Worm (Caenorhabditis elegans) whole organism, late embryonic: Measurements from ENCODE around the gene T20B3.1.

ENCODE experiments used
- C08G9.2 ChIP-seq: sonication (generic microtip); optimal IDR thresholded peaks from 2 replicates; lab custom pipeline; 2016; ENCODE audit warnings: mild to moderate bottlenecking, missing genetic modification characterization, moderate library complexity, missing compliant biosample characterization
- F13H6.1 ChIP-seq: sonication (generic microtip); optimal IDR thresholded peaks from 2 replicates; lab custom pipeline; 2016; ENCODE audit warnings: missing genetic modification characterization, missing compliant biosample characterization
- K02D7.2 ChIP-seq: sonication (generic microtip); optimal IDR thresholded peaks from 2 replicates; lab custom pipeline; 2017; ENCODE audit warnings: mild to moderate bottlenecking, missing genetic modification characterization, missing compliant biosample characterization
- K09A11.1 ChIP-seq: sonication (generic microtip); optimal IDR thresholded peaks from 2 replicates; lab custom pipeline; 2017; ENCODE audit warnings: antibody characterized with exemption, mild to moderate bottlenecking, missing genetic modification characterization, missing compliant biosample characterization; ENCODE audit not compliant: insufficient read depth
- T23F11.4 ChIP-seq: fragments of 200-800 bp; sonication (Bioruptor generic); optimal IDR thresholded peaks from 2 replicates; lab custom pipeline; 2018; ENCODE audit warnings: mild to moderate bottlenecking, missing genetic modification characterization, missing compliant biosample characterization
- Y22D7AL.16 ChIP-seq: sonication (generic microtip); optimal IDR thresholded peaks from 2 replicates; lab custom pipeline; 2016; ENCODE audit warnings: missing genetic modification characterization, missing compliant biosample characterization
- ama-1 ChIP-seq: fragments of 150-350 bp; optimal IDR thresholded peaks from 2 replicates; lab custom pipeline; 2014
- ceh-14 ChIP-seq: sonication (generic microtip); optimal IDR thresholded peaks from 2 replicates; lab custom pipeline; 2016; ENCODE audit warnings: missing genotype, missing genetic modification characterization, missing compliant biosample characterization
- ceh-19 ChIP-seq: fragments of 200-800 bp; sonication (Bioruptor generic); optimal IDR thresholded peaks from 2 replicates; lab custom pipeline; 2018; ENCODE audit warnings: mild to moderate bottlenecking, missing genetic modification characterization, missing compliant biosample characterization
- ceh-2 ChIP-seq: sonication (generic microtip); optimal IDR thresholded peaks from 2 replicates; lab custom pipeline; 2016; ENCODE audit warnings: missing genotype, missing genetic modification characterization, missing compliant biosample characterization
- ceh-34 ChIP-seq: sonication (generic microtip); optimal IDR thresholded peaks from 2 replicates; lab custom pipeline; 2016; ENCODE audit warnings: mild to moderate bottlenecking, missing genetic modification characterization, missing compliant biosample characterization
- ceh-6 ChIP-seq: fragments of 200-800 bp; sonication (Bioruptor generic); optimal IDR thresholded peaks from 2 replicates; lab custom pipeline; 2018; ENCODE audit warnings: mild to moderate bottlenecking, missing genetic modification characterization, missing compliant biosample characterization
- che-1 ChIP-seq: sonication (generic microtip); optimal IDR thresholded peaks from 2 replicates; lab custom pipeline; 2016; ENCODE audit warnings: mild to moderate bottlenecking, missing genetic modification characterization, missing compliant biosample characterization
- dmd-4 ChIP-seq: sonication (generic microtip); optimal IDR thresholded peaks from 2 replicates; lab custom pipeline; 2016; ENCODE audit warnings: borderline replicate concordance, missing genetic modification characterization, missing compliant biosample characterization
- dve-1 ChIP-seq: sonication (generic microtip); optimal IDR thresholded peaks from 2 replicates; lab custom pipeline; 2017; ENCODE audit warnings: antibody characterized with exemption, mild to moderate bottlenecking, missing genetic modification characterization, missing compliant biosample characterization
- ets-4 ChIP-seq: sonication (generic microtip); optimal IDR thresholded peaks from 2 replicates; lab custom pipeline; 2016; ENCODE audit warnings: missing genetic modification characterization, missing compliant biosample characterization
- gmeb-2 ChIP-seq: sonication (generic microtip); optimal IDR thresholded peaks from 2 replicates; lab custom pipeline; 2016; ENCODE audit warnings: missing genetic modification characterization, inconsistent platforms, missing compliant biosample characterization
- hlh-13 ChIP-seq: fragments of 200-800 bp; sonication (Bioruptor generic); optimal IDR thresholded peaks from 2 replicates; lab custom pipeline; 2018; ENCODE audit warnings: mild to moderate bottlenecking, missing genetic modification characterization, missing compliant biosample characterization
- hlh-15 ChIP-seq: sonication (generic microtip); optimal IDR thresholded peaks from 2 replicates; lab custom pipeline; 2016; ENCODE audit warnings: missing genetic modification characterization, missing compliant biosample characterization
- hlh-6 ChIP-seq: sonication (generic microtip); optimal IDR thresholded peaks from 2 replicates; lab custom pipeline; 2016; ENCODE audit warnings: missing genotype, missing genetic modification characterization, missing compliant biosample characterization
- lin-11 ChIP-seq: fragments of 200-800 bp; sonication (Bioruptor generic); optimal IDR thresholded peaks from 2 replicates; lab custom pipeline; 2018; ENCODE audit warnings: mild to moderate bottlenecking, missing genetic modification characterization, missing compliant biosample characterization
- nhr-11 ChIP-seq: fragments of 150-350 bp; optimal IDR thresholded peaks from 2 replicates; lab custom pipeline; 2014; ENCODE audit warnings: missing biosample characterization, missing genetic modification characterization
- npax-4 ChIP-seq: sonication (generic microtip); optimal IDR thresholded peaks from 2 replicates; lab custom pipeline; 2016; ENCODE audit warnings: missing genetic modification characterization, missing compliant biosample characterization
- pag-3 ChIP-seq: sonication (generic microtip); optimal IDR thresholded peaks from 2 replicates; lab custom pipeline; 2016; ENCODE audit warnings: missing compliant biosample characterization, missing genetic modification characterization, borderline replicate concordance
- pat-9 ChIP-seq: fragments of 200-800 bp; sonication (Bioruptor generic); optimal IDR thresholded peaks from 2 replicates; lab custom pipeline; 2018; ENCODE audit warnings: mild to moderate bottlenecking, missing genetic modification characterization, moderate library complexity, missing compliant biosample characterization
- pax-1 ChIP-seq: fragments of 150-350 bp; optimal IDR thresholded peaks from 2 replicates; lab custom pipeline; 2014; ENCODE audit warnings: missing biosample characterization, missing genetic modification characterization
- pha-2 ChIP-seq: sonication (generic microtip); optimal IDR thresholded peaks from 2 replicates; lab custom pipeline; 2017; ENCODE audit warnings: mild to moderate bottlenecking, missing genetic modification characterization, missing compliant biosample characterization
- pqm-1 ChIP-seq: sonication (generic microtip); optimal IDR thresholded peaks from 2 replicates; lab custom pipeline; 2016; ENCODE audit warnings: missing genetic modification characterization, missing compliant biosample characterization
- rnt-1 ChIP-seq: sonication (generic microtip); optimal IDR thresholded peaks from 2 replicates; lab custom pipeline; 2016; ENCODE audit warnings: missing genetic modification characterization, missing compliant biosample characterization
- tbx-2 ChIP-seq: sonication (generic microtip); optimal IDR thresholded peaks from 2 replicates; lab custom pipeline; 2016; ENCODE audit warnings: missing genetic modification characterization, missing compliant biosample characterization
- ttx-3 ChIP-seq: sonication (generic microtip); optimal IDR thresholded peaks from 2 replicates; lab custom pipeline; 2016; ENCODE audit warnings: missing genetic modification reagents, missing genetic modification characterization, missing compliant biosample characterization
- unc-42 ChIP-seq: sonication (generic microtip); optimal IDR thresholded peaks from 2 replicates; lab custom pipeline; 2016; ENCODE audit warnings: missing genotype, missing genetic modification characterization, missing compliant biosample characterization
- unc-55 ChIP-seq: sonication (generic microtip); optimal IDR thresholded peaks from 2 replicates; lab custom pipeline; 2017; ENCODE audit warnings: missing biosample characterization, missing genetic modification reagents, missing genetic modification characterization
- zip-5 ChIP-seq: sonication (generic microtip); optimal IDR thresholded peaks from 2 replicates; lab custom pipeline; 2016; ENCODE audit warnings: missing genetic modification characterization, missing compliant biosample characterization

T20B3.1 gene

DNA sequence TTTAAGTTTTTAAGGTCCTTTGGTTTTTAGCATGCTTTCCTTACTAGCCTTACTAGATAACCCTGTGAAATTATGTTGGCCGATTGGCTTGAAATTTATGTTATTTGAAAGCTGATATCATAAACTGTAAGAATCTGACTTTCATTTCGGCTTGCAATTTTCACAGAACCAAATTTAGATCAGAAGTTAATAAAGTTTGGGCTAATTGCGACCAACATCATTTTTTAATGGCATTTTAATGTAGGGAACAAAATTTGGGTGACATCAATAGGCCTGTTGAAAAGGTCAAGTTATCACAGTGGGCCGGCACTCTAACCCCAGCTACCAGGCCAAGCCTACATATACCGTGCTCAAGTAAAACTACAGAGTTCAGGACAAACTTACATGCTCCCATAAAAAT is 15.9 kb downstream of the T20B3.1 start:
- TF ChIP-seq pha-2 (no peak), nhr-11 (no peak), ceh-6 (GFP tag; lab: Kevin White, UChicago) (no peak), pax-1 (tag; lab: Kevin White, UChicago) (no peak), rnt-1 (tag; lab: Kevin White, UChicago) (no peak), ceh-34 (tag; lab: Kevin White, UChicago) (no peak), dmd-4 (tag; lab: Kevin White, UChicago) (no peak)

DNA sequence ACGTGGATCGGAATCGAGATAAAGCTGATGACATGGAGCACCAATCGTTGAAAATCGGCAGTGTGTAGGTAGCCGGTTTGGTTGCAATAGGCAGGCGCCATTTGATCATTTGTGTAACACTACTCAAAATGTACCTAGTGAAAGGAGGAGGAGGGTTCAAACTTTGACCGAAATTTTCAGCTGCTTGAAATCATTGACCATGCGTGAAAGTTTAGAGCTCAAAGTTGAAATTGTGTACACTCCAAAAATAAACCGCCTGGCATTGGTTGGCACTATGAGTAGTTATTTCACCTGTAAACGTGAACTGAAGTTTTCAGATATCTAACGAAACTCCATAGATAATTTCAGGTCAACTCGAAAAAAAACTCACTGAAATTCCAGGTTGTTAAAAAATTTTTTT is 16.6 kb downstream of the T20B3.1 start, which contains the start of gene srh-215:
Gene srh-215, minus strand, starts transcription at position 101 of the 400 bp plus-strand sequence.
- TF ChIP-seq pqm-1 (tag; lab: Kevin White, UChicago) (no peak), dve-1 (tag; lab: Kevin White, UChicago) (no peak), gmeb-2 (tag; lab: Kevin White, UChicago) (no peak), ceh-19 (no peak), K02D7.2 (tag; lab: Kevin White, UChicago) (no peak), K09A11.1 (tag; lab: Kevin White, UChicago) (no peak), tbx-2 (tag; lab: Kevin White, UChicago) (no peak), C08G9.2 (tag; lab: Kevin White, UChicago) (no peak), che-1 (tag; lab: Kevin White, UChicago) (no peak)
- TF ChIP-seq, all 69 proteins: peak for 0

DNA sequence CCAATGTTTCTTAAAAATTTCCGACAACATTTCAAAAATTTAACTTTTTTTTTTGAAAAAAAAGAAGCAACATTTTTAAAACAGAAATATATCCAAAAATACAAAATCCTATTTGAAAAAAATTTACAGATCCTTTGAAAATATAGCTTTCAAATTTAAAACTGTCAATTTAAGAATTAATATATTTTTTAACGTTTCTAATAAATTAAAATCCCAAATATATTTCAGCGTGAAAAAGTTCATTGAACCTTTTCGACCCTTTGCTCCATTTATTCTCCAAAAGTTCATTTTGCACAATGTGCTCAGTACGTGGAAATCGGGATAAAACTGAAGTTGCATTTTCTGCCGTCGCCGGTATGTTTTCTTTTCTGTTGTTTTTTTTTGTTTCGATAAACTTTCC is 17.5 kb downstream of the T20B3.1 start, which contains the start of gene phy-3:
Gene phy-3, plus strand, starts transcription at position 301 of the 400 bp plus-strand sequence.
- TF ChIP-seq ets-4 (tag; lab: Kevin White, UChicago): no peak
- no peak for TF ChIP-seq ttx-3
- no peak for TF ChIP-seq pag-3 (tag; lab: Kevin White, UChicago)
- no peak for TF ChIP-seq che-1 (tag; lab: Kevin White, UChicago)
- TF ChIP-seq ama-1 (lab: Kevin White, UChicago): no peak
- TF ChIP-seq, all 69 proteins: peak for 0

DNA sequence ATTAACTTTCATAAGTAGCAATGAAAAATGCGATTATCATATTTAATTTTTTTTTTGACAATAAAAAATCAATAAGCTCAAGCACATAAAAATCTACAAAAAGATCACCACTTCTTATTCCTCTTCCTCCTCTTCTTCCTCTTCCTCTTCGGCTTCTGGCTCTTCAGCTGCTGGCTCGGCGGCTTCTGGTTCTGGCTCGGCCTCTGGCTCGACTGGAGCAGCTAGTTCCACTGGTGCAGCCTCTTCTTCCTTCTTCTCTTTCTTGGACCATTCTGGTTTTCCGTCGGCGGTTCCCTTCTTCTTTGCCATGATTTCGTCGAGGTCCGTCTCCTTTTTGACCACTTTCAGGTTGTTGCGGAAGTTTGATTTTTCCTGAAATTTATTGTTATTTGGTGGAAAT is 18.3 kb downstream of the T20B3.1 start:
- TF ChIP-seq npax-4 (tag; lab: Kevin White, UChicago): no peak
- no peak for TF ChIP-seq K09A11.1 (tag; lab: Kevin White, UChicago)
- TF ChIP-seq ceh-14 (tag; lab: Kevin White, UChicago): no peak
- no peak for TF ChIP-seq hlh-15 (tag; lab: Kevin White, UChicago)
- TF ChIP-seq lin-11: no peak
- TF ChIP-seq rnt-1 (tag; lab: Kevin White, UChicago): no peak
- no peak for TF ChIP-seq unc-42 (tag; lab: Kevin White, UChicago)
- TF ChIP-seq gmeb-2 (tag; lab: Kevin White, UChicago): no peak
- no peak for TF ChIP-seq hlh-6 (tag; lab: Kevin White, UChicago)
- TF ChIP-seq ttx-3: no peak
- no peak for TF ChIP-seq pag-3 (tag; lab: Kevin White, UChicago)
- TF ChIP-seq unc-55 (GFP tag; lab: Kevin White, UChicago): no peak
- no peak for TF ChIP-seq T23F11.4 (GFP tag; lab: Kevin White, UChicago)
- TF ChIP-seq dmd-4 (tag; lab: Kevin White, UChicago): no peak
- TF ChIP-seq zip-5: no peak
- TF ChIP-seq ceh-19: no peak
- TF ChIP-seq Y22D7AL.16: no peak

DNA sequence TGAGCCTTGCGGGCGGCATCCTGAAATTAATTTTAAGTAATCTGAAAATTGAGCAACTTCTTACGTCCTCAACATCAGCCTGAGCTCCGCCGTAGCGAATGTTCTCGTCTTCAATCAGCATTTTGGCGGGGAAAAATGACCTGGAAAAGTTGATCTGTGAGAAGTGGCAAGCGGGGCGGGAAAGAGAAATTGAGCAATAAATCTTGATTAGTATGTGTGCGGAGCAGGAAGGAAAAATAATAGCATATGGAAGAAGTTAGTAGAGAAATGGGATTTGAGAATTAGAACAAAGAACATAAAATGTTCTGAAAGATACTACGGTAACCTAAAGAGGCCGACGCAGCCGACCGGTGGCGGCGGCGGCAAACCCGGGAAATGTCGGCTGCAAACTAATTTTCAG is 19.6 kb downstream of the T20B3.1 start, which contains the start of gene tni-3:
Gene tni-3, minus strand, starts transcription at position 140 of the 400 bp plus-strand sequence.
- no peak for TF ChIP-seq hlh-13
- no peak for TF ChIP-seq pat-9 (tag; lab: Kevin White, UChicago)
- TF ChIP-seq F13H6.1 (tag; lab: Kevin White, UChicago): no peak
- no peak for TF ChIP-seq lin-11
- TF ChIP-seq rnt-1 (tag; lab: Kevin White, UChicago): no peak
- no peak for TF ChIP-seq ceh-2 (tag; lab: Kevin White, UChicago)
- no peak for TF ChIP-seq gmeb-2 (tag; lab: Kevin White, UChicago)
